Worm (Caenorhabditis elegans) whole organism, early embryonic: ENCODE measurements around the gene moc-5.

Experiments used
- ama-1 ChIP-seq: fragments of 150-350 bp; optimal IDR thresholded peaks from 2 replicates; lab custom pipeline; 2014
- ceh-13 ChIP-seq: fragments of 200-800 bp; sonication (Bioruptor generic); optimal IDR thresholded peaks from 2 replicates; lab custom pipeline; 2018; ENCODE audit warnings: mild to moderate bottlenecking, missing genetic modification characterization, missing compliant biosample characterization
- hmbx-1 ChIP-seq: sonication (generic microtip); optimal IDR thresholded peaks from 2 replicates; lab custom pipeline; 2016; ENCODE audit warnings: mild to moderate bottlenecking, missing genetic modification characterization, missing compliant biosample characterization
- scrt-1 ChIP-seq: fragments of 200-800 bp; sonication (Bioruptor generic); IDR thresholded peaks from 2 replicates; pipeline ENCODE4 v1.3.6; 2022; ENCODE audit warnings: missing genetic modification characterization, missing compliant biosample characterization
- tbx-11 ChIP-seq: fragments of 200-800 bp; sonication (Bioruptor generic); IDR thresholded peaks from 2 replicates; pipeline ENCODE4 v1.3.6; 2022; ENCODE audit warnings: missing genetic modification characterization, missing compliant biosample characterization

DNA sequence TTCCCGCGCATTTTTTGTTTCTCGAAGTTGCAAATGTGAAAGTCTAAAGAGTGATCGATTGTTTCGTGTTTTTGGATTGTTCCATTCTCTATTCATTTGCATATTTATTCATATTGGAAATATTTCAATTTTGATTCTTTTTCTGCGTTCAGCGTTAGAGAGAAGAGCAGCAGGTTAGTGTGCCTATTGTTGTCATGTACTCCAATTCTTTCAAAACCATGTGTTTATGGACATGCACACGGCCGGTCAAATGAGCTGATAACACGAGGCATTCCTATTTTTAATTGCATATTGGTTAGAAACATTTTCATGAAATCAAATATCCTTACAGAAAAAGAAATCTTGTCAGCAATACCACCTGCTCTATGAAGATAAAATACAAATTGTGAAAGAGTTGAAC lies 34.1 kb downstream of the moc-5 start:
- no peak for TF ChIP-seq hmbx-1 (tag; lab: Kevin White, UChicago)
- no peak for TF ChIP-seq scrt-1 (GFP tag; lab: Robert Waterston, UW)
- no peak for TF ChIP-seq ceh-13 (GFP tag; lab: Kevin White, UChicago)
- TF ChIP-seq ama-1 (lab: Kevin White, UChicago): no peak
- TF ChIP-seq tbx-11 (GFP tag; lab: Robert Waterston, UW): no peak
